Fruit fly (Drosophila melanogaster): ENCODE data around the gene CG1571.

Gene CG1571

dm6 chrX:8116813-8117212 lies 41.1 kb downstream of the CG1571 start, which contains the start of gene CG1575:
CG1575 (plus strand) TSS chrX:8117012.
- TF ChIP-seq Dfd (GFP tag; optimal IDR thresholded peaks at IDR 0.05) (no peak), sage (GFP tag; optimal IDR thresholded peaks at IDR 0.05) (no peak), HLH106 (tag; optimal IDR thresholded peaks at IDR 0.05) (no peak), dl (GFP tag; optimal IDR thresholded peaks at IDR 0.05; ENCODE audit: insufficient read depth in 1 of 2, partially characterized antibody in 2 of 2) (no peak), Mio (GFP tag; optimal IDR thresholded peaks at IDR 0.05) (no peak), Dif (GFP tag; optimal IDR thresholded peaks at IDR 0.05; ENCODE audit: partially characterized antibody) (no peak), Abd-B (GFP tag; optimal IDR thresholded peaks at IDR 0.05) (no peak), foxo (GFP tag; optimal IDR thresholded peaks at IDR 0.05) (no peak), h (GFP tag; optimal IDR thresholded peaks at IDR 0.05) (no peak), CG32264 (GFP tag; optimal IDR thresholded peaks at IDR 0.05) (no peak), usp (GFP tag; optimal IDR thresholded peaks at IDR 0.05) (no peak), Hr78 (GFP tag; optimal IDR thresholded peaks at IDR 0.05) (no peak), lola (GFP tag; optimal IDR thresholded peaks at IDR 0.05) (no peak), Jra (GFP tag; optimal IDR thresholded peaks at IDR 0.05) (no peak), dmrt93B (GFP tag; optimal IDR thresholded peaks at IDR 0.05) (no peak)

- TF ChIP-seq Dfd (GFP tag; optimal IDR thresholded peaks at IDR 0.05), result no peak
- TF ChIP-seq Hnf4 (GFP tag; optimal IDR thresholded peaks at IDR 0.05), result no peak
- no peak for TF ChIP-seq HLH106 (tag; optimal IDR thresholded peaks at IDR 0.05)
- TF ChIP-seq Myc (optimal IDR thresholded peaks at IDR 0.05), result no peak
- TF ChIP-seq OdsH (GFP tag; optimal IDR thresholded peaks at IDR 0.05), result no peak
- no peak for TF ChIP-seq Dif (GFP tag; optimal IDR thresholded peaks at IDR 0.05; ENCODE audit: partially characterized antibody)
- no peak for TF ChIP-seq lola (GFP tag; optimal IDR thresholded peaks at IDR 0.05)
- no peak for TF ChIP-seq jim (GFP tag; optimal IDR thresholded peaks at IDR 0.05)
- no peak for TF ChIP-seq Abd-B (GFP tag; optimal IDR thresholded peaks at IDR 0.05)
- TF ChIP-seq dl (GFP tag; optimal IDR thresholded peaks at IDR 0.05; ENCODE audit: insufficient read depth in 1 of 2, partially characterized antibody in 2 of 2), result no peak
- no peak for TF ChIP-seq h (GFP tag; optimal IDR thresholded peaks at IDR 0.05)
- no peak for TF ChIP-seq br (GFP tag; optimal IDR thresholded peaks at IDR 0.05)
- no peak for TF ChIP-seq Hr83 (GFP tag; optimal IDR thresholded peaks at IDR 0.05; ENCODE audit: poor library complexity, severe bottlenecking)
- TF ChIP-seq Rel (GFP tag; optimal IDR thresholded peaks at IDR 0.05), result no peak
- TF ChIP-seq Rel (tag; optimal IDR thresholded peaks at IDR 0.05), result no peak
- TF ChIP-seq usp (GFP tag; optimal IDR thresholded peaks at IDR 0.05), result no peak
- no peak for TF ChIP-seq CG32264 (GFP tag; optimal IDR thresholded peaks at IDR 0.05)
- no peak for TF ChIP-seq foxo (GFP tag; optimal IDR thresholded peaks at IDR 0.05)
These were observed 45.3 kb downstream of the CG1571 start, which contains the start of gene CG2260 for dm6 chrX:8120939-8121338. CG2260 (minus strand) TSS chrX:8121147.

dm6 chrX:8122834-8123233 lies 47.2 kb downstream of the CG1571 start:
- no peak for TF ChIP-seq Abd-B (GFP tag; optimal IDR thresholded peaks at IDR 0.05)
- no peak for TF ChIP-seq HLH106 (tag; optimal IDR thresholded peaks at IDR 0.05)
- no peak for TF ChIP-seq br (GFP tag; optimal IDR thresholded peaks at IDR 0.05)
- no peak for TF ChIP-seq Jra (GFP tag; optimal IDR thresholded peaks at IDR 0.05)
- TF ChIP-seq Dfd (GFP tag; optimal IDR thresholded peaks at IDR 0.05), result no peak
- TF ChIP-seq dl (GFP tag; optimal IDR thresholded peaks at IDR 0.05; ENCODE audit: insufficient read depth in 1 of 2, partially characterized antibody in 2 of 2), result no peak
- TF ChIP-seq Rel (GFP tag; optimal IDR thresholded peaks at IDR 0.05), result no peak
- TF ChIP-seq Rel (tag; optimal IDR thresholded peaks at IDR 0.05), result no peak
- no peak for TF ChIP-seq foxo (GFP tag; optimal IDR thresholded peaks at IDR 0.05)

- no peak for TF ChIP-seq Dfd (GFP tag; optimal IDR thresholded peaks at IDR 0.05)
- no peak for TF ChIP-seq pan (optimal IDR thresholded peaks at IDR 0.05)
- no peak for TF ChIP-seq Vsx2 (GFP tag; optimal IDR thresholded peaks at IDR 0.05; ENCODE audit: partially characterized antibody)
- no peak for TF ChIP-seq GATAd (GFP tag; optimal IDR thresholded peaks at IDR 0.05)
- TF ChIP-seq Sp1 (GFP tag; optimal IDR thresholded peaks at IDR 0.05), result no peak
- TF ChIP-seq Mio (GFP tag; optimal IDR thresholded peaks at IDR 0.05), result no peak
- TF ChIP-seq psq (GFP tag; optimal IDR thresholded peaks at IDR 0.05), result no peak
- TF ChIP-seq HLH106 (tag; optimal IDR thresholded peaks at IDR 0.05), result no peak
- no peak for TF ChIP-seq dsf (GFP tag; optimal IDR thresholded peaks at IDR 0.05; ENCODE audit: borderline replicate concordance)
- TF ChIP-seq foxo (GFP tag; optimal IDR thresholded peaks at IDR 0.05), result no peak
These were observed 49.6 kb downstream of the CG1571 start for dm6 chrX:8125224-8125649.

dm6 chrX:8126149-8126548 lies 50.5 kb downstream of the CG1571 start:
- peak; percentile 9 for TF ChIP-seq sv (GFP tag; optimal IDR thresholded peaks at IDR 0.05)
- TF ChIP-seq Sp1 (GFP tag; optimal IDR thresholded peaks at IDR 0.05), result no peak

Measured in whole organism, wandering third instar larva.